Worm (Caenorhabditis elegans) whole organism, L3 larva: ENCODE results near the gene msp-51.

Experiments used
- R02D3.7 ChIP-seq: fragments of 150-350 bp; optimal IDR thresholded peaks from 2 replicates; lab custom pipeline; 2014; ENCODE audit warnings: missing biosample characterization, missing genetic modification characterization
- ZK546.5 ChIP-seq: sonication (generic microtip); optimal IDR thresholded peaks from 2 replicates; lab custom pipeline; 2017; ENCODE audit warnings: missing biosample characterization, missing genetic modification characterization
- ama-1 ChIP-seq: fragments of 150-350 bp; optimal IDR thresholded peaks from 2 replicates; lab custom pipeline; 2018
- ceh-16 ChIP-seq: sonication (generic microtip); optimal IDR thresholded peaks from 2 replicates; lab custom pipeline; 2017; ENCODE audit warnings: missing biosample characterization, missing genetic modification characterization
- ceh-82 ChIP-seq: fragments of 150-350 bp; optimal IDR thresholded peaks from 2 replicates; lab custom pipeline; 2014; ENCODE audit warnings: missing biosample characterization, missing genetic modification characterization
- ceh-9 ChIP-seq: sonication (generic microtip); optimal IDR thresholded peaks from 2 replicates; lab custom pipeline; 2018; ENCODE audit warnings: missing biosample characterization, missing genetic modification characterization
- daf-12 ChIP-seq: fragments of 150-350 bp; optimal IDR thresholded peaks from 2 replicates; lab custom pipeline; 2014; ENCODE audit warnings: missing biosample characterization, missing genetic modification reagents, missing genetic modification characterization
- egl-5 ChIP-seq: fragments of 150-350 bp; optimal IDR thresholded peaks from 2 replicates; lab custom pipeline; 2017; ENCODE audit warnings: missing biosample characterization, missing genetic modification reagents, missing genetic modification characterization, inconsistent platforms
- elt-2 ChIP-seq: sonication (generic microtip); optimal IDR thresholded peaks from 2 replicates; lab custom pipeline; 2016; ENCODE audit warnings: missing genetic modification reagents, mild to moderate bottlenecking, missing genetic modification characterization, missing compliant biosample characterization
- elt-3 ChIP-seq, 3 experiments: fragments of 150-350 bp in 1 of 3; sonication (generic microtip) in 2 of 3; optimal IDR thresholded peaks; 2 replicates in 2 of 3; 4 replicates in 1 of 3; lab custom pipeline; 2014 to 2017; ENCODE audit warnings: missing biosample characterization in 3 of 3, missing genetic modification characterization in 3 of 3
- eor-1 ChIP-seq, 2 experiments: fragments of 150-350 bp; optimal IDR thresholded peaks; 2 replicates each; lab custom pipeline; 2014 to 2018; ENCODE audit warnings: missing biosample characterization in 2 of 2, missing genetic modification characterization in 2 of 2
- fos-1 ChIP-seq: fragments of 150-350 bp; optimal IDR thresholded peaks from 2 replicates; lab custom pipeline; 2014; ENCODE audit warnings: missing biosample characterization, missing genetic modification characterization
- hmg-11 ChIP-seq: sonication (generic microtip); optimal IDR thresholded peaks from 2 replicates; lab custom pipeline; 2016; ENCODE audit warnings: missing genetic modification characterization, missing compliant biosample characterization
- jun-1 ChIP-seq: fragments of 150-350 bp; optimal IDR thresholded peaks from 2 replicates; lab custom pipeline; 2014; ENCODE audit warnings: missing biosample characterization, missing genetic modification reagents, missing genetic modification characterization
- lin-15B ChIP-seq: fragments of 150-350 bp; optimal IDR thresholded peaks from 2 replicates; lab custom pipeline; 2014; ENCODE audit warnings: missing biosample characterization, missing genetic modification characterization
- lin-39 ChIP-seq: fragments of 150-350 bp; optimal IDR thresholded peaks from 2 replicates; lab custom pipeline; 2018; ENCODE audit warnings: missing biosample characterization, missing genetic modification reagents, missing genetic modification characterization
- lsy-12 ChIP-seq: sonication (generic microtip); optimal IDR thresholded peaks from 2 replicates; lab custom pipeline; 2016; ENCODE audit warnings: mild to moderate bottlenecking, missing genetic modification characterization, missing compliant biosample characterization
- mdl-1 ChIP-seq: fragments of 150-350 bp; optimal IDR thresholded peaks from 2 replicates; lab custom pipeline; 2014; ENCODE audit warnings: missing biosample characterization, missing genetic modification characterization
- mml-1 ChIP-seq: fragments of 150-350 bp; sonication (generic microtip); optimal IDR thresholded peaks from 3 replicates; lab custom pipeline; 2014; ENCODE audit warnings: missing biosample characterization, missing genetic modification characterization
- nfya-1 ChIP-seq: sonication (generic microtip); optimal IDR thresholded peaks from 2 replicates; lab custom pipeline; 2017; ENCODE audit warnings: missing genetic modification characterization, mild to moderate bottlenecking, missing compliant biosample characterization, antibody characterized with exemption, moderate library complexity; ENCODE audit not compliant: insufficient read depth
- nhr-11 ChIP-seq: fragments of 150-350 bp; optimal IDR thresholded peaks from 2 replicates; lab custom pipeline; 2014; ENCODE audit warnings: missing biosample characterization, missing genetic modification characterization
- nhr-12 ChIP-seq: fragments of 150-350 bp; optimal IDR thresholded peaks from 2 replicates; lab custom pipeline; 2014; ENCODE audit warnings: missing biosample characterization, missing genetic modification characterization
- nhr-237 ChIP-seq: fragments of 150-350 bp; optimal IDR thresholded peaks from 2 replicates; lab custom pipeline; 2014; ENCODE audit warnings: missing biosample characterization, missing genetic modification characterization
- nhr-25 ChIP-seq: sonication (generic microtip); optimal IDR thresholded peaks from 2 replicates; lab custom pipeline; 2017; ENCODE audit warnings: missing biosample characterization, missing genetic modification characterization
- nhr-28 ChIP-seq: fragments of 150-350 bp; optimal IDR thresholded peaks from 2 replicates; lab custom pipeline; 2014; ENCODE audit warnings: missing biosample characterization, missing genetic modification characterization
- nhr-43 ChIP-seq: sonication (generic microtip); optimal IDR thresholded peaks from 2 replicates; lab custom pipeline; 2016; ENCODE audit warnings: mild to moderate bottlenecking, missing genetic modification characterization, missing compliant biosample characterization; ENCODE audit not compliant: poor library complexity, severe bottlenecking
- nhr-67 ChIP-seq: fragments of 150-350 bp; optimal IDR thresholded peaks from 2 replicates; lab custom pipeline; 2014; ENCODE audit warnings: missing biosample characterization, missing genetic modification characterization
- nhr-76 ChIP-seq: fragments of 150-350 bp; sonication (generic microtip); optimal IDR thresholded peaks from 5 replicates; lab custom pipeline; 2014; ENCODE audit warnings: missing biosample characterization, missing genetic modification characterization
- nhr-77 ChIP-seq: fragments of 150-350 bp; optimal IDR thresholded peaks from 2 replicates; lab custom pipeline; 2014; ENCODE audit warnings: missing biosample characterization, missing genetic modification characterization
- skn-1 ChIP-seq: fragments of 150-350 bp; optimal IDR thresholded peaks from 2 replicates; lab custom pipeline; 2014; ENCODE audit warnings: missing biosample characterization, missing genetic modification characterization
- snpc-4 ChIP-seq: fragments of 150-350 bp; optimal IDR thresholded peaks from 2 replicates; lab custom pipeline; 2014; ENCODE audit warnings: missing biosample characterization, missing genetic modification characterization
- tbx-2 ChIP-seq: sonication (generic microtip); optimal IDR thresholded peaks from 2 replicates; lab custom pipeline; 2016; ENCODE audit warnings: mild to moderate bottlenecking, missing genetic modification characterization, missing compliant biosample characterization
- unc-62 ChIP-seq: fragments of 150-350 bp; sonication (generic microtip); optimal IDR thresholded peaks from 4 replicates; lab custom pipeline; 2014; ENCODE audit warnings: missing biosample characterization, missing genetic modification reagents, missing genetic modification characterization
- zag-1 ChIP-seq: fragments of 150-350 bp; optimal IDR thresholded peaks from 2 replicates; lab custom pipeline; 2014; ENCODE audit warnings: missing biosample characterization, missing genetic modification characterization
- ztf-4 ChIP-seq: fragments of 150-350 bp; optimal IDR thresholded peaks from 2 replicates; lab custom pipeline; 2014; ENCODE audit warnings: missing biosample characterization, missing genetic modification characterization

The msp-51 gene

ce11 chrIV:5277752-5278151 lies 17.4 kb downstream of the msp-51 start, which contains the start of gene F36H12.17:
Gene F36H12.17, minus strand, starts transcription at chrIV:5277852.
- TF ChIP-seq snpc-4 (no peak), tbx-2 (tag; lab: Kevin White, UChicago) (no peak), R02D3.7 (no peak), ceh-9 (no peak), daf-12 (tag; lab: Kevin White, UChicago) (no peak), nhr-25 (tag; lab: Kevin White, UChicago) (no peak), ama-1 (lab: Kevin White, UChicago) (no peak), nhr-43 (tag; lab: Kevin White, UChicago) (no peak), lsy-12 (no peak), jun-1 (no peak), mdl-1 (no peak)

ce11 chrIV:5274123-5274581 lies 21.0 kb downstream of the msp-51 start, which contains the start of gene slfl-4:
Gene slfl-4, plus strand, starts transcription at chrIV:5274531.
- TF ChIP-seq mdl-1 (no peak), unc-62 (GFP tag; lab: Kevin White, UChicago) (no peak), lsy-12 (no peak), nhr-67 (tag; lab: Kevin White, UChicago) (no peak), nhr-25 (tag; lab: Kevin White, UChicago) (no peak), zag-1 (no peak), lin-15B (tag; lab: Kevin White, UChicago) (no peak), nhr-77 (no peak), ceh-82 (tag; lab: Kevin White, UChicago) (no peak), nfya-1 (tag; lab: Kevin White, UChicago) (no peak), hmg-11 (no peak), nhr-28 (tag; lab: Kevin White, UChicago) (no peak), fos-1 (tag; lab: Kevin White, UChicago) (no peak), elt-2 (tag; lab: Kevin White, UChicago) (no peak), daf-12 (tag; lab: Kevin White, UChicago) (no peak), ceh-9 (no peak), R02D3.7 (no peak), ZK546.5 (tag; lab: Kevin White, UChicago) (no peak)

ce11 chrIV:5273385-5273784 lies 21.8 kb downstream of the msp-51 start:
- TF ChIP-seq elt-2 (tag; lab: Kevin White, UChicago) (no peak), lin-39 (no peak), nhr-237 (no peak), unc-62 (GFP tag; lab: Kevin White, UChicago) (no peak), R02D3.7 (no peak)

ce11 chrIV:5272518-5272917 lies 22.6 kb downstream of the msp-51 start, which contains the start of gene F36H12.3:
Gene F36H12.3, plus strand, starts transcription at chrIV:5272818.
- TF ChIP-seq zag-1 (no peak), mdl-1 (no peak), unc-62 (GFP tag; lab: Kevin White, UChicago) (no peak)

- no peak for TF ChIP-seq nhr-25 (tag; lab: Kevin White, UChicago)
- no peak for TF ChIP-seq ceh-16
- TF ChIP-seq nhr-76 (tag; lab: Kevin White, UChicago), result no peak
- TF ChIP-seq lin-39, result no peak
- TF ChIP-seq zag-1, result no peak
- TF ChIP-seq nhr-67 (tag; lab: Kevin White, UChicago), result no peak
- no peak for TF ChIP-seq elt-3 (tag; optimal IDR thresholded peaks at IDR 0.05; lab: Kevin White, UChicago)
- TF ChIP-seq nhr-11 (tag; lab: Kevin White, UChicago), result no peak
- TF ChIP-seq tbx-2 (tag; lab: Kevin White, UChicago), result no peak
- no peak for TF ChIP-seq mml-1 (tag; lab: Kevin White, UChicago)
- no peak for TF ChIP-seq nfya-1 (tag; lab: Kevin White, UChicago)
- TF ChIP-seq egl-5 (tag; lab: Kevin White, UChicago), result no peak
- no peak for TF ChIP-seq ceh-82 (tag; lab: Kevin White, UChicago)
- TF ChIP-seq ceh-9, result no peak
- TF ChIP-seq eor-1 (tag; optimal IDR thresholded peaks at IDR 0.05; lab: Kevin White, UChicago), result no peak
- no peak for TF ChIP-seq skn-1
- TF ChIP-seq ztf-4 (tag; lab: Kevin White, UChicago), result no peak
- TF ChIP-seq nhr-12 (tag; lab: Kevin White, UChicago), result no peak
Observed at ce11 chrIV:5268803-5269202, 26.3 kb downstream of the msp-51 start, which contains the start of gene F36H12.4. Gene F36H12.4, plus strand, starts transcription at chrIV:5269103.
